Fruit fly (Drosophila melanogaster) whole organism, wandering third instar larva: Measurements from ENCODE around the gene wac.

Experiments used
- Abd-B ChIP-seq: fragments of >200 bp; optimal IDR thresholded peaks from 2 replicates; lab custom pipeline; 2017; ENCODE audit warnings: missing biosample characterization, missing genetic modification characterization
- CG32264 ChIP-seq: fragments of 200-800 bp; sonication (Bioruptor generic); optimal IDR thresholded peaks from 2 replicates; lab custom pipeline; 2016; ENCODE audit warnings: missing biosample characterization, missing genetic modification characterization
- CG9705 ChIP-seq: fragments of 200-800 bp; sonication (Bioruptor generic); optimal IDR thresholded peaks from 2 replicates; lab custom pipeline; 2018; ENCODE audit warnings: missing biosample characterization, mild to moderate bottlenecking, missing genetic modification characterization
- CrebA ChIP-seq: fragments of 200-800 bp; sonication (Bioruptor generic); optimal IDR thresholded peaks from 2 replicates; lab custom pipeline; 2016; ENCODE audit warnings: missing biosample characterization, mild to moderate bottlenecking, missing genetic modification characterization, borderline replicate concordance
- Dfd ChIP-seq: fragments of >200 bp; optimal IDR thresholded peaks from 2 replicates; lab custom pipeline; 2017; ENCODE audit warnings: missing biosample characterization, missing genetic modification characterization
- Dif ChIP-seq: fragments of 200-275, 200-300 bp; sonication (Bioruptor generic); optimal IDR thresholded peaks from 2 replicates; lab custom pipeline; 2018; ENCODE audit warnings: missing biosample characterization, missing genetic modification characterization; ENCODE audit not compliant: partially characterized antibody
- GATAd ChIP-seq: sonication (Bioruptor generic); optimal IDR thresholded peaks from 2 replicates; lab custom pipeline; 2016; ENCODE audit warnings: missing biosample characterization, missing genetic modification characterization
- HLH106 ChIP-seq: fragments of 200-800 bp; optimal IDR thresholded peaks from 3 replicates; lab custom pipeline; 2019; ENCODE audit warnings: missing biosample characterization, mild to moderate bottlenecking, missing genetic modification characterization, moderate library complexity
- Hnf4 ChIP-seq: fragments of 200-800 bp; sonication (Bioruptor generic); optimal IDR thresholded peaks from 2 replicates; lab custom pipeline; 2016; ENCODE audit warnings: missing biosample characterization, mild to moderate bottlenecking, missing genetic modification characterization
- Hr78 ChIP-seq: fragments of >200 bp; optimal IDR thresholded peaks from 2 replicates; lab custom pipeline; 2017; ENCODE audit warnings: missing biosample characterization, missing genetic modification characterization
- Hr83 ChIP-seq: fragments of 200-300 bp; sonication (Bioruptor generic); optimal IDR thresholded peaks from 2 replicates; lab custom pipeline; 2016; ENCODE audit warnings: missing biosample characterization, mild to moderate bottlenecking, missing genetic modification characterization, moderate library complexity; ENCODE audit not compliant: poor library complexity, severe bottlenecking
- Jra ChIP-seq: sonication (Bioruptor generic); optimal IDR thresholded peaks from 2 replicates; lab custom pipeline; 2016; ENCODE audit warnings: missing biosample characterization, missing genetic modification characterization
- Mio ChIP-seq: sonication (Bioruptor generic); optimal IDR thresholded peaks from 2 replicates; lab custom pipeline; 2016; ENCODE audit warnings: missing biosample characterization, missing genetic modification characterization
- Myc ChIP-seq: fragments of >200 bp; optimal IDR thresholded peaks from 2 replicates; lab custom pipeline; 2017
- N ChIP-seq: fragments of >200 bp; optimal IDR thresholded peaks from 2 replicates; lab custom pipeline; 2018; ENCODE audit warnings: missing biosample characterization, missing external identifiers, missing genetic modification characterization
- OdsH ChIP-seq: fragments of 200-800 bp; sonication (Bioruptor generic); optimal IDR thresholded peaks from 2 replicates; lab custom pipeline; 2016; ENCODE audit warnings: missing biosample characterization, mild to moderate bottlenecking, missing genetic modification characterization
- Rel ChIP-seq, 2 experiments: fragments of 200-800 bp; sonication (Bioruptor generic) in 1 of 2; optimal IDR thresholded peaks; 2 replicates in 1 of 2; 3 replicates in 1 of 2; lab custom pipeline; 2016 to 2019; ENCODE audit warnings: mild to moderate bottlenecking in 2 of 2, missing biosample characterization in 2 of 2, missing genetic modification characterization in 2 of 2, moderate library complexity in 1 of 2
- Sp1 ChIP-seq: fragments of 200-800 bp; sonication (Bioruptor generic); optimal IDR thresholded peaks from 3 replicates; lab custom pipeline; 2019; ENCODE audit warnings: missing biosample characterization, mild to moderate bottlenecking, missing genetic modification characterization, moderate library complexity
- Vsx2 ChIP-seq: fragments of 200-300, 225-300 bp; sonication (Bioruptor generic); optimal IDR thresholded peaks from 2 replicates; lab custom pipeline; 2018; ENCODE audit warnings: missing biosample characterization, missing genetic modification characterization; ENCODE audit not compliant: partially characterized antibody
- br ChIP-seq: fragments of 200-800 bp; sonication (Bioruptor generic); optimal IDR thresholded peaks from 2 replicates; lab custom pipeline; 2016; ENCODE audit warnings: missing biosample characterization, missing genetic modification characterization
- brk ChIP-seq: fragments of 200-800 bp; sonication (Bioruptor generic); optimal IDR thresholded peaks from 2 replicates; lab custom pipeline; 2016; ENCODE audit warnings: missing biosample characterization, mild to moderate bottlenecking, missing genetic modification characterization
- dl ChIP-seq, 2 experiments: fragments of 175-275, 200-275 bp in 1 of 2; fragments of 200-275 bp in 1 of 2; sonication (Bioruptor generic); optimal IDR thresholded peaks; lab custom pipeline; 2018; ENCODE audit warnings: mild to moderate bottlenecking in 2 of 2, missing biosample characterization in 2 of 2, missing genetic modification characterization in 2 of 2, moderate library complexity in 2 of 2; ENCODE audit not compliant: partially characterized antibody in 2 of 2, insufficient read depth in 1 of 2
- dmrt93B ChIP-seq: fragments of 200-800 bp; sonication (Bioruptor generic); optimal IDR thresholded peaks from 2 replicates; lab custom pipeline; 2018; ENCODE audit warnings: missing biosample characterization, mild to moderate bottlenecking, missing genetic modification characterization
- dsf ChIP-seq: sonication (Bioruptor generic); optimal IDR thresholded peaks from 2 replicates; lab custom pipeline; 2016; ENCODE audit warnings: missing biosample characterization, missing genetic modification characterization, borderline replicate concordance
- ey ChIP-seq: fragments of 200-800 bp; sonication (Bioruptor generic); optimal IDR thresholded peaks from 2 replicates; lab custom pipeline; 2016; ENCODE audit warnings: missing biosample characterization, missing genetic modification characterization
- foxo ChIP-seq, 2 experiments: fragments of 200-800 bp; sonication (Bioruptor generic); optimal IDR thresholded peaks; 2 replicates in 1 of 2; 3 replicates in 1 of 2; lab custom pipeline; 2016 to 2017; ENCODE audit warnings: missing biosample characterization in 2 of 2, missing genetic modification characterization in 2 of 2
- fru ChIP-seq: fragments of 200-800 bp; sonication (Bioruptor generic); optimal IDR thresholded peaks from 3 replicates; lab custom pipeline; 2016; ENCODE audit warnings: missing biosample characterization, mild to moderate bottlenecking, missing genetic modification characterization
- h ChIP-seq: fragments of 200-800 bp; sonication (Bioruptor generic); optimal IDR thresholded peaks from 3 replicates; lab custom pipeline; 2016; ENCODE audit warnings: missing biosample characterization, mild to moderate bottlenecking, missing genetic modification characterization
- jim ChIP-seq: fragments of 175-275, 200-325 bp; sonication (Bioruptor generic); optimal IDR thresholded peaks from 2 replicates; lab custom pipeline; 2016; ENCODE audit warnings: missing biosample characterization, mild to moderate bottlenecking, missing genetic modification characterization
- lola ChIP-seq: fragments of >200 bp; optimal IDR thresholded peaks from 2 replicates; lab custom pipeline; 2017; ENCODE audit warnings: missing biosample characterization, missing genetic modification characterization
- pan ChIP-seq: fragments of >200 bp; optimal IDR thresholded peaks from 2 replicates; lab custom pipeline; 2017
- psq ChIP-seq: fragments of 200-800 bp; sonication (Bioruptor generic); optimal IDR thresholded peaks from 3 replicates; lab custom pipeline; 2017; ENCODE audit warnings: missing biosample characterization, mild to moderate bottlenecking, missing genetic modification characterization, moderate library complexity
- rgr ChIP-seq: fragments of 200-800 bp; sonication (Bioruptor generic); optimal IDR thresholded peaks from 3 replicates; lab custom pipeline; 2016; ENCODE audit warnings: missing biosample characterization, mild to moderate bottlenecking, missing genetic modification characterization
- sage ChIP-seq: fragments of 200-800 bp; sonication (Bioruptor generic); optimal IDR thresholded peaks from 2 replicates; lab custom pipeline; 2016; ENCODE audit warnings: missing biosample characterization, mild to moderate bottlenecking, missing genetic modification characterization
- sv ChIP-seq: fragments of 200-800 bp; sonication (Bioruptor generic); optimal IDR thresholded peaks from 3 replicates; lab custom pipeline; 2016; ENCODE audit warnings: missing biosample characterization, missing genetic modification characterization
- tai ChIP-seq: sonication (Bioruptor generic); optimal IDR thresholded peaks from 2 replicates; lab custom pipeline; 2016; ENCODE audit warnings: missing biosample characterization, missing genetic modification characterization
- usp ChIP-seq: fragments of >200 bp; optimal IDR thresholded peaks from 2 replicates; lab custom pipeline; 2017; ENCODE audit warnings: missing biosample characterization, missing genetic modification characterization
- woc ChIP-seq: sonication (Bioruptor generic); optimal IDR thresholded peaks from 2 replicates; lab custom pipeline; 2016; ENCODE audit warnings: missing biosample characterization, mild to moderate bottlenecking, missing genetic modification characterization

The wac gene

DNA sequence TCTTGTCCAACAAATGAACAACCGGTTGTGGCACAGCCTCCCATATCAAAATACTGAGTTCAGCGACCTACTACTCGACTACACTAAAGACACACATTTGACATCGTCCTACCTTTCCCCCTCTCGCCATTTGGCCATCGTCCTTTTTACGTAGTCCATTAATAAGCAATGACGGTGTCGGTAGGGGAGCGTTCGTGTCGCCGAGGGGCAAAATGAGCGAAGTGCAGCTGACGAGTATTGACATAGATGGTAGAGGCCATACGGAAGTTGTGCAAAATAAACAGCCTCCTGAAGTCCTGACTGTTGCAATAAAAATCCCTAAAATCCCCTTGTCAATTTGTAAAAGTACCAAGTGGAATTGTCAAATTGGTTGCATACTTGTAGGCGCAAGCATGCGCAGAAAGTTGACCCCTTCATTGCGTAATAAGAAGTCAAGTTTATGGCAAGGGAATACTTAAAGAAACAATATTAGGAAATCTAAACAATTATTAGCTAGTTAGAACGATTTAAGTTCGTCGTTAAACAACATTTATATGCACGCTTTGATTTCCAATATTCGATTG lies 33.7 kb downstream of the wac start:
- TF ChIP-seq Abd-B (no peak), tai (GFP tag; lab: Kevin White, UChicago) (no peak), Vsx2 (GFP tag; lab: Kevin White, UChicago) (peak; percentile 53), dsf (GFP tag; lab: Kevin White, UChicago) (no peak), OdsH (GFP tag; lab: Kevin White, UChicago) (no peak), br (GFP tag; lab: Kevin White, UChicago) (no peak), ey (no peak), Dif (GFP tag; lab: Kevin White, UChicago) (peak; percentile 15), N (GFP tag; lab: Kevin White, UChicago) (peak; percentile 72), Myc (lab: Kevin White, UChicago) (peak; percentile 72), Hr78 (peak; percentile 10)

DNA sequence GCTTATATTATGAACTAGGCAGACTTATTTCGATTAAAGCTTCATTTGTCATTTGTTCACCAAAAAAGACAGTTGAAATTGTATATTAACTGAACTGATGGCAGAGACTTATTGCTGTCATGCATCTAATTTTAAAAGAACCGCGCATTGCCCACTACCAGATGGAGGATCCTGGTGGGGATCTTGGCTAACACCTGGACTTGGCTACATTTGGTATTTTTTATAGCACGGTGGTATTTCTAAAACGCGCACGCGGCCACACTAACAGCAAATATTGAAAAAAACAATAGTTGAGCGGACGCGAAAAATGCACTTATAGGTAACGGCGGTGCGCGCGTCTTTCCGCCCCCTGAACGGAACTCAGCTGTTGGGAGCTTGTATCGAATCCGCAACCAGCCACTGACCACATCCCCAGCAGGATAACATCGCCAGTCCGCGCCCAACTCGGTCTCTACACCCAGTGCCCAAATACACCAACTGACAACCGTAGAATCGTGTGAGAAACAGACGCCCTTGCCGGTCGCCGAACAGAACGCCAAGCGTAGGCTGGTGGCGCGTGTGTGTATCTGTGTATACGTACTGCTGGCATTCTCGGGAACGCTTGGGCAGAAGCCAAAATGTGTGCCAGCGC lies 34.3 kb downstream of the wac start:
- TF ChIP-seq Vsx2 (GFP tag; lab: Kevin White, UChicago) = no peak
- TF ChIP-seq Jra (GFP tag; lab: Kevin White, UChicago) = no peak
- TF ChIP-seq brk (GFP tag; lab: Kevin White, UChicago) = no peak
- TF ChIP-seq dmrt93B (GFP tag; lab: Kevin White, UChicago) = no peak
- TF ChIP-seq OdsH (GFP tag; lab: Kevin White, UChicago) = no peak
- TF ChIP-seq sv (GFP tag; lab: Kevin White, UChicago) = no peak
- TF ChIP-seq psq (GFP tag; lab: Kevin White, UChicago) = no peak
- no peak for TF ChIP-seq woc (GFP tag; lab: Kevin White, UChicago)
- TF ChIP-seq rgr = peak; percentile 50
- TF ChIP-seq Dif (GFP tag; lab: Kevin White, UChicago) = no peak
- TF ChIP-seq CrebA = no peak
- TF ChIP-seq Rel (GFP tag; optimal IDR thresholded peaks at IDR 0.05; lab: Kevin White, UChicago) = no peak
- peak; percentile 44 for TF ChIP-seq Rel (tag; optimal IDR thresholded peaks at IDR 0.05; lab: Kevin White, UChicago)
- TF ChIP-seq jim (GFP tag; lab: Kevin White, UChicago) = no peak
- TF ChIP-seq HLH106 = peak; percentile 6
- TF ChIP-seq Dfd (GFP tag; lab: Kevin White, UChicago) = no peak
- no peak for TF ChIP-seq fru (GFP tag; lab: Kevin White, UChicago)
- TF ChIP-seq lola = no peak
- no peak for TF ChIP-seq sage
- TF ChIP-seq dl (GFP tag; optimal IDR thresholded peaks at IDR 0.05; lab: Kevin White, UChicago; ENCODE audit: insufficient read depth in 1 of 2, partially characterized antibody in 2 of 2) = no peak
- TF ChIP-seq CG9705 (GFP tag; lab: Kevin White, UChicago) = no peak
- TF ChIP-seq foxo (GFP tag; optimal IDR thresholded peaks at IDR 0.05; lab: Kevin White, UChicago) = no peak
- no peak for TF ChIP-seq Hr83 (GFP tag; lab: Kevin White, UChicago)
- TF ChIP-seq Sp1 (GFP tag; lab: Kevin White, UChicago) = no peak
- no peak for TF ChIP-seq Hr78
- TF ChIP-seq tai (GFP tag; lab: Kevin White, UChicago) = no peak
- peak; percentile 28 for TF ChIP-seq Myc (lab: Kevin White, UChicago)
- TF ChIP-seq br (GFP tag; lab: Kevin White, UChicago) = no peak
- TF ChIP-seq Mio (GFP tag; lab: Kevin White, UChicago) = no peak
- no peak for TF ChIP-seq N (GFP tag; lab: Kevin White, UChicago)
- TF ChIP-seq usp (GFP tag; lab: Kevin White, UChicago) = no peak
- TF ChIP-seq GATAd (GFP tag; lab: Kevin White, UChicago) = no peak
- TF ChIP-seq Abd-B = no peak
- TF ChIP-seq ey = no peak
- TF ChIP-seq Hnf4 (GFP tag; lab: Kevin White, UChicago) = no peak
- no peak for TF ChIP-seq CG32264
- no peak for TF ChIP-seq dsf (GFP tag; lab: Kevin White, UChicago)
- TF ChIP-seq pan (lab: Kevin White, UChicago) = no peak
- peak; percentile 35 for TF ChIP-seq h (GFP tag; lab: Kevin White, UChicago)
